Worm (Caenorhabditis elegans) whole organism, L1 larva: ENCODE data around the gene F47D12.9.

Source experiments
- C16A3.4 ChIP-seq: fragments of 150-350 bp; optimal IDR thresholded peaks from 2 replicates; lab custom pipeline; 2014; ENCODE audit warnings: missing biosample characterization, missing genetic modification characterization
- Y116A8C.19 ChIP-seq: sonication (generic microtip); optimal IDR thresholded peaks from 2 replicates; lab custom pipeline; 2016; ENCODE audit warnings: missing compliant biosample characterization, missing genetic modification characterization, borderline replicate concordance
- aha-1 ChIP-seq: fragments of 150-350 bp; optimal IDR thresholded peaks from 2 replicates; lab custom pipeline; 2014; ENCODE audit warnings: missing biosample characterization, missing genetic modification characterization
- alr-1 ChIP-seq: fragments of 200-800 bp; sonication (Bioruptor generic); optimal IDR thresholded peaks from 2 replicates; lab custom pipeline; 2018; ENCODE audit warnings: borderline replicate concordance, mild to moderate bottlenecking, missing genetic modification characterization, missing compliant biosample characterization
- aly-2 ChIP-seq: fragments of 150-350 bp; optimal IDR thresholded peaks from 2 replicates; lab custom pipeline; 2014; ENCODE audit warnings: missing biosample characterization, missing genetic modification characterization
- ama-1 ChIP-seq: fragments of 150-350 bp; optimal IDR thresholded peaks from 2 replicates; lab custom pipeline; 2014
- ceh-82 ChIP-seq, 3 experiments: fragments of 150-350 bp in 1 of 3; sonication (generic microtip) in 2 of 3; optimal IDR thresholded peaks; 2 replicates each; lab custom pipeline; 2014 to 2017; ENCODE audit warnings: missing biosample characterization in 3 of 3, missing genetic modification characterization in 3 of 3
- ces-1 ChIP-seq: fragments of 150-350 bp; optimal IDR thresholded peaks from 2 replicates; lab custom pipeline; 2014; ENCODE audit warnings: missing biosample characterization, missing genetic modification reagents, missing genetic modification characterization
- dsc-1 ChIP-seq: sonication (generic microtip); optimal IDR thresholded peaks from 2 replicates; lab custom pipeline; 2016; ENCODE audit warnings: mild to moderate bottlenecking, missing genetic modification characterization, missing compliant biosample characterization
- efl-1 ChIP-seq, 4 experiments: fragments of 150-350 bp; optimal IDR thresholded peaks in 3 of 4; peaks in 1 of 4; 1 replicate in 1 of 4; 2 replicates in 3 of 4; lab custom pipeline; 2014; ENCODE audit warnings: missing biosample characterization in 2 of 4, missing genetic modification characterization in 2 of 4, missing genetic modification reagents in 2 of 4
- egl-13 ChIP-seq: sonication (generic microtip); optimal IDR thresholded peaks from 2 replicates; lab custom pipeline; 2016; ENCODE audit warnings: missing genotype, missing genetic modification reagents, missing genetic modification characterization, missing compliant biosample characterization
- egl-27 ChIP-seq, 2 experiments: fragments of 150-350 bp in 1 of 2; sonication (generic microtip); optimal IDR thresholded peaks; 3 replicates each; lab custom pipeline; 2017 to 2018; ENCODE audit warnings: missing biosample characterization in 2 of 2, missing genetic modification characterization in 2 of 2, missing genetic modification reagents in 2 of 2
- elt-3 ChIP-seq, 6 experiments: fragments of 150-350 bp in 1 of 6; sonication (generic microtip); optimal IDR thresholded peaks; 2 replicates each; lab custom pipeline; 2017 to 2018; ENCODE audit warnings: missing biosample characterization in 6 of 6, missing genetic modification characterization in 6 of 6, inconsistent platforms in 1 of 6
- fkh-10 ChIP-seq: sonication (generic microtip); optimal IDR thresholded peaks from 2 replicates; lab custom pipeline; 2017; ENCODE audit warnings: missing biosample characterization, missing genetic modification reagents, missing genetic modification characterization
- fkh-4 ChIP-seq: sonication (generic microtip); optimal IDR thresholded peaks from 2 replicates; lab custom pipeline; 2016; ENCODE audit warnings: missing compliant biosample characterization, missing genetic modification characterization, borderline replicate concordance
- fos-1 ChIP-seq: fragments of 150-350 bp; optimal IDR thresholded peaks from 2 replicates; lab custom pipeline; 2014; ENCODE audit warnings: missing biosample characterization, missing genetic modification characterization
- hlh-4 ChIP-seq: sonication (generic microtip); optimal IDR thresholded peaks from 2 replicates; lab custom pipeline; 2016; ENCODE audit warnings: mild to moderate bottlenecking, missing genetic modification characterization, missing compliant biosample characterization
- hpl-2 ChIP-seq: fragments of 150-350 bp; optimal IDR thresholded peaks from 2 replicates; lab custom pipeline; 2014; ENCODE audit warnings: missing biosample characterization, missing genetic modification reagents, missing genetic modification characterization
- irx-1 ChIP-seq: sonication (generic microtip); optimal IDR thresholded peaks from 2 replicates; lab custom pipeline; 2016; ENCODE audit warnings: missing genetic modification characterization, missing compliant biosample characterization
- lin-13 ChIP-seq: fragments of 150-350 bp; optimal IDR thresholded peaks from 2 replicates; lab custom pipeline; 2014; ENCODE audit warnings: missing biosample characterization, missing genetic modification reagents, missing genetic modification characterization
- lin-15B ChIP-seq: fragments of 150-350 bp; sonication (generic microtip); optimal IDR thresholded peaks from 3 replicates; lab custom pipeline; 2014; ENCODE audit warnings: missing biosample characterization, missing genetic modification characterization
- lin-39 ChIP-seq: fragments of 150-350 bp; optimal IDR thresholded peaks from 2 replicates; lab custom pipeline; 2014; ENCODE audit warnings: missing biosample characterization, missing genetic modification reagents, missing genetic modification characterization
- lir-3 ChIP-seq: sonication (generic microtip); optimal IDR thresholded peaks from 2 replicates; lab custom pipeline; 2016; ENCODE audit warnings: mild to moderate bottlenecking, missing genetic modification characterization, moderate library complexity, missing compliant biosample characterization; ENCODE audit not compliant: poor library complexity
- mab-9 ChIP-seq: fragments of 200-800 bp; sonication (Bioruptor generic); IDR thresholded peaks from 2 replicates; pipeline ENCODE4 v1.3.6; 2022; ENCODE audit warnings: missing genetic modification reagents, missing genetic modification characterization, missing compliant biosample characterization
- mdl-1 ChIP-seq, 2 experiments: fragments of 150-350 bp; optimal IDR thresholded peaks; 2 replicates each; lab custom pipeline; 2014 to 2017; ENCODE audit warnings: missing biosample characterization in 2 of 2, missing genetic modification characterization in 2 of 2, inconsistent platforms in 1 of 2
- mep-1 ChIP-seq: fragments of 150-350 bp; optimal IDR thresholded peaks from 2 replicates; lab custom pipeline; 2014; ENCODE audit warnings: missing biosample characterization, missing genetic modification characterization
- nhr-19 ChIP-seq: fragments of 200-800 bp; sonication (Bioruptor generic); conservative IDR thresholded peaks from 2 replicates; pipeline ENCODE4 v1.3.6; 2022; ENCODE audit warnings: missing genetic modification characterization, missing compliant biosample characterization
- nhr-20 ChIP-seq: sonication (generic microtip); optimal IDR thresholded peaks from 2 replicates; lab custom pipeline; 2016; ENCODE audit warnings: mild to moderate bottlenecking, missing genetic modification characterization, missing compliant biosample characterization
- nhr-28 ChIP-seq: fragments of 150-350 bp; optimal IDR thresholded peaks from 2 replicates; lab custom pipeline; 2014; ENCODE audit warnings: missing biosample characterization, missing genetic modification characterization
- nhr-47 ChIP-seq: sonication (generic microtip); optimal IDR thresholded peaks from 2 replicates; lab custom pipeline; 2016; ENCODE audit warnings: mild to moderate bottlenecking, missing genetic modification characterization, moderate library complexity, missing compliant biosample characterization
- nhr-76 ChIP-seq: sonication (generic microtip); optimal IDR thresholded peaks from 2 replicates; lab custom pipeline; 2017; ENCODE audit warnings: missing biosample characterization, missing genetic modification characterization
- nhr-84 ChIP-seq: sonication (generic microtip); optimal IDR thresholded peaks from 2 replicates; lab custom pipeline; 2017; ENCODE audit warnings: missing biosample characterization, missing genetic modification characterization
- nhr-85 ChIP-seq: sonication (generic microtip); peaks from one replicate; lab custom pipeline; 2016; ENCODE audit warnings: missing genetic modification characterization, inconsistent platforms, missing compliant biosample characterization
- nhr-90 ChIP-seq: sonication (generic microtip); optimal IDR thresholded peaks from 2 replicates; lab custom pipeline; 2016; ENCODE audit warnings: mild to moderate bottlenecking, missing genetic modification characterization, missing compliant biosample characterization; ENCODE audit not compliant: poor library complexity
- pag-3 ChIP-seq: sonication (generic microtip); optimal IDR thresholded peaks from 2 replicates; lab custom pipeline; 2017; ENCODE audit warnings: missing genetic modification characterization, mild to moderate bottlenecking, missing compliant biosample characterization, antibody characterized with exemption, borderline replicate concordance; ENCODE audit not compliant: insufficient read depth
- pax-3 ChIP-seq: fragments of 200-800 bp; sonication (Bioruptor generic); optimal IDR thresholded peaks from 2 replicates; lab custom pipeline; 2018; ENCODE audit warnings: mild to moderate bottlenecking, missing genetic modification characterization, moderate library complexity, missing compliant biosample characterization
- pqm-1 ChIP-seq: sonication (generic microtip); optimal IDR thresholded peaks from 3 replicates; lab custom pipeline; 2017; ENCODE audit warnings: missing biosample characterization, missing genetic modification characterization
- rnt-1 ChIP-seq: sonication (generic microtip); optimal IDR thresholded peaks from 2 replicates; lab custom pipeline; 2016; ENCODE audit warnings: mild to moderate bottlenecking, missing genetic modification characterization, moderate library complexity, missing compliant biosample characterization
- snu-23 ChIP-seq: sonication (generic microtip); optimal IDR thresholded peaks from 2 replicates; lab custom pipeline; 2016; ENCODE audit warnings: missing genetic modification characterization, missing compliant biosample characterization
- sox-4 ChIP-seq: sonication (generic microtip); optimal IDR thresholded peaks from 2 replicates; lab custom pipeline; 2016; ENCODE audit warnings: missing genetic modification characterization, missing compliant biosample characterization
- sptf-1 ChIP-seq: fragments of 150-350 bp; optimal IDR thresholded peaks from 2 replicates; lab custom pipeline; 2014; ENCODE audit warnings: missing biosample characterization, missing genetic modification characterization
- sup-37 ChIP-seq: fragments of 200-800 bp; sonication (Bioruptor generic); optimal IDR thresholded peaks from 2 replicates; lab custom pipeline; 2018; ENCODE audit warnings: mild to moderate bottlenecking, missing genetic modification characterization, missing compliant biosample characterization
- swsn-7 ChIP-seq: sonication (generic microtip); optimal IDR thresholded peaks from 2 replicates; lab custom pipeline; 2016; ENCODE audit warnings: missing genetic modification characterization, missing compliant biosample characterization
- tbx-2 ChIP-seq: sonication (generic microtip); optimal IDR thresholded peaks from 2 replicates; lab custom pipeline; 2016; ENCODE audit warnings: missing genetic modification characterization, missing compliant biosample characterization
- unc-130 ChIP-seq: fragments of 150-350 bp; optimal IDR thresholded peaks from 2 replicates; lab custom pipeline; 2017; ENCODE audit warnings: missing biosample characterization, missing genetic modification characterization, inconsistent platforms
- unc-30 ChIP-seq: sonication (generic microtip); optimal IDR thresholded peaks from 2 replicates; lab custom pipeline; 2017; ENCODE audit warnings: missing biosample characterization, missing genetic modification characterization
- unc-62 ChIP-seq: fragments of 150-350 bp; optimal IDR thresholded peaks from 2 replicates; lab custom pipeline; 2014; ENCODE audit warnings: missing biosample characterization, missing genetic modification reagents, missing genetic modification characterization
- zag-1 ChIP-seq: fragments of 150-350 bp; optimal IDR thresholded peaks from 2 replicates; lab custom pipeline; 2014; ENCODE audit warnings: missing biosample characterization, missing genetic modification characterization
- ztf-11 ChIP-seq, 2 experiments: sonication (generic microtip); optimal IDR thresholded peaks; 2 replicates each; lab custom pipeline; 2016 to 2017; ENCODE audit warnings: missing genetic modification characterization in 2 of 2, missing biosample characterization in 1 of 2, missing compliant biosample characterization in 1 of 2
- ztf-4 ChIP-seq: fragments of 150-350 bp; optimal IDR thresholded peaks from 2 replicates; lab custom pipeline; 2014; ENCODE audit warnings: missing biosample characterization, missing genetic modification characterization

Gene F47D12.9

DNA sequence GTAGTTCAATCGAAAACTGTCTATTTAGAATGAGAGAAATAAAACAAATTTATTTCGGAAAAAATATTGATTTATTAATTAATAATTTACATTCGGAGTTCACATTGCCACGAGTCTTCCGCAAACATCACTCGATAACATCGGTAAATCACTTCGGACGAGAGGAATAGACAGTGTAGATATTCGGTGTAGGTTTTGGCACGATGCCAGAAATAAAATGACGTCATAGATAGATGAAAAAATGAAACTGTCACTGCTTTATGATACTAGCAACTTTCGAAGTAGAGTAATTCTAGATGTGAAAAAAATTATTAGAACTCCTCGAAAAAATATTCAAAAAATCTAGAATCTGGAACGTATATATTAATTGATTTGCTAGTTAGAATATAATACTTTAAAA lies 23.7 kb downstream of the F47D12.9 start:
- TF ChIP-seq aha-1 (tag; lab: Kevin White, UChicago) (no peak), rnt-1 (peak; percentile 6), lin-13 (GFP tag; lab: Kevin White, UChicago) (peak; percentile 19), sup-37 (GFP tag; lab: Kevin White, UChicago) (no peak), nhr-85 (tag; lab: Kevin White, UChicago) (peak; percentile 76)

DNA sequence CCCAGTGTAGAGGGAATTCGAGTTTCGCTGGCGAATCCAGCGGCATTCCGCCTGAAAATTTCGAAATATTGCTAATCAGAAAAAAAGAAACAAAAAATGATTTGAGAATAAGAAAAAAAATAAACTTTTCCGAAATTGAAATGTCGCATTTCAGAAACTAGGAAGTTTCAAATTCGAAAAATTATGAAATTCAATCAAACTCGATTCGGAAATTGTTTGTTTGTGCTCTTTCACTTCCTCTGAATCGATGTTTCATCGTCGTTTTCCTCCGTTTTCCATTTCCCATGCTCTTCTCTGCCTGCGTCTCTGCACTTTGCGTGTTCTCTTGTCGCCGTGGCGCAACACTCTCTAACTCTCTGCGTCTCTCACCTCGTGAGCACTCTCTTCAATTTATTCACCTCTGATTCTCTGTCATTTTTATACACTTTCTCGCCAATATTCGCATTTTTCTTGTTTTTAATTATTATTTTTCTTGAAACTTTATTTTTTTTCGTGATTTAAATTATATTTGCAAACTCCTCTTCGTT lies 24.8 kb downstream of the F47D12.9 start, which contains the start of gene C18F10.7:
TSS of gene C18F10.7 (minus strand) at position 51 of the 527 bp plus-strand sequence.
- TF ChIP-seq snu-23 (GFP tag; lab: Kevin White, UChicago): peak; percentile 81
- peak; percentile 86 for TF ChIP-seq swsn-7
- TF ChIP-seq lin-13 (GFP tag; lab: Kevin White, UChicago): no peak
- TF ChIP-seq egl-13 (tag; lab: Kevin White, UChicago): peak; percentile 71
- TF ChIP-seq aly-2 (tag; lab: Kevin White, UChicago): peak; percentile 24
- TF ChIP-seq nhr-84 (tag; lab: Kevin White, UChicago): no peak
- peak; percentile 73 for TF ChIP-seq fos-1 (tag; lab: Kevin White, UChicago)
- peak; percentile 43 for TF ChIP-seq ztf-4 (tag; lab: Kevin White, UChicago)
- peak; percentile 51 for TF ChIP-seq lin-39
- no peak for TF ChIP-seq mab-9 (GFP tag; lab: Robert Waterston, UW)
- peak; percentile 37 to 64 (median 38) for TF ChIP-seq ceh-82 (tag; optimal IDR thresholded peaks at IDR 0.05; lab: Kevin White, UChicago)
- TF ChIP-seq C16A3.4 (tag; lab: Kevin White, UChicago): peak; percentile 35
- peak; percentile 59 for TF ChIP-seq nhr-90
- no peak for TF ChIP-seq ama-1 (lab: Kevin White, UChicago)
- no peak for TF ChIP-seq unc-62
- no peak for TF ChIP-seq pag-3
- no peak for TF ChIP-seq ztf-11 (tag; optimal IDR thresholded peaks at IDR 0.05; lab: Kevin White, UChicago)
- peak; percentile 50 for TF ChIP-seq mep-1 (tag; lab: Kevin White, UChicago)
- no peak for TF ChIP-seq hpl-2 (GFP tag; lab: Kevin White, UChicago)
- TF ChIP-seq dsc-1 (tag; lab: Kevin White, UChicago): peak; percentile 66
- TF ChIP-seq nhr-19 (GFP tag; lab: Robert Waterston, UW): peak; percentile 76
- peak; percentile 71 for TF ChIP-seq nhr-20 (tag; lab: Kevin White, UChicago)
- no peak for TF ChIP-seq zag-1 (tag; lab: Kevin White, UChicago)
- no peak for TF ChIP-seq sox-4 (tag; lab: Kevin White, UChicago)
- no peak for TF ChIP-seq fkh-4 (tag; lab: Kevin White, UChicago)
- no peak for TF ChIP-seq ces-1
- TF ChIP-seq nhr-28 (tag; lab: Kevin White, UChicago): no peak
- TF ChIP-seq egl-27 (tag; optimal IDR thresholded peaks at IDR 0.05; lab: Kevin White, UChicago): no peak
- no peak for TF ChIP-seq sptf-1 (tag; lab: Kevin White, UChicago)
- no peak for TF ChIP-seq fkh-10 (GFP tag; lab: Kevin White, UChicago)
- TF ChIP-seq efl-1 (optimal IDR thresholded peaks at IDR 0.05; lab: Kevin White, UChicago): peak; percentile 79 to 85
- TF ChIP-seq efl-1 (GFP tag; optimal IDR thresholded peaks at IDR 0.05 in 1 of 2; lab: Kevin White, UChicago): peak; percentile 60 to 95
- TF ChIP-seq Y116A8C.19 (tag; lab: Kevin White, UChicago): no peak
- TF ChIP-seq pax-3: no peak
- TF ChIP-seq hlh-4 (tag; lab: Kevin White, UChicago): no peak
- no peak for TF ChIP-seq elt-3 (tag; optimal IDR thresholded peaks at IDR 0.05; lab: Kevin White, UChicago)
- TF ChIP-seq tbx-2: peak; percentile 76
- TF ChIP-seq lin-15B (tag; lab: Kevin White, UChicago): no peak
- TF ChIP-seq nhr-47 (tag; lab: Kevin White, UChicago): peak; percentile 73
- no peak for TF ChIP-seq unc-30 (tag; lab: Kevin White, UChicago)
- TF ChIP-seq nhr-76 (tag; lab: Kevin White, UChicago): no peak
- peak; percentile 79 for TF ChIP-seq rnt-1
- TF ChIP-seq unc-130: no peak
- TF ChIP-seq pqm-1 (tag; lab: Kevin White, UChicago): no peak
- TF ChIP-seq lir-3 (tag; lab: Kevin White, UChicago): peak; percentile 37
- no peak for TF ChIP-seq alr-1 (tag; lab: Kevin White, UChicago)
- TF ChIP-seq irx-1 (tag; lab: Kevin White, UChicago): peak; percentile 52
- TF ChIP-seq mdl-1 (tag; optimal IDR thresholded peaks at IDR 0.05; lab: Kevin White, UChicago): peak in 1 of 2 experiments; percentile 90
